Fruit fly (Drosophila melanogaster): ENCODE results near the gene CG3285.

- no peak for TF ChIP-seq CG8478 (optimal IDR thresholded peaks at IDR 0.05)
- TF ChIP-seq CTCF (optimal IDR thresholded peaks at IDR 0.05): no peak
These were observed 24.1 kb downstream of the CG3285 start, which contains the start of gene E23 for dm6 chr2L:3354642-3355380.

Data from S2 (cell line).